Worm (Caenorhabditis elegans) whole organism, L4/young adult: ENCODE data around the gene nspc-15.

Experiments
- W03F9.2 ChIP-seq: fragments of 150-350 bp; optimal IDR thresholded peaks from 2 replicates; lab custom pipeline; 2014; ENCODE audit warnings: missing biosample characterization, missing genetic modification characterization
- dao-5 ChIP-seq: sonication (generic microtip); optimal IDR thresholded peaks from 2 replicates; lab custom pipeline; 2016; ENCODE audit warnings: missing genotype, missing genetic modification characterization, moderate library complexity, missing compliant biosample characterization
- him-1 ChIP-seq: sonication (generic microtip); optimal IDR thresholded peaks from 2 replicates; lab custom pipeline; 2016; ENCODE audit warnings: missing genotype, missing genetic modification reagents, missing genetic modification characterization, missing compliant biosample characterization

- TF ChIP-seq him-1 (tag; lab: Kevin White, UChicago) = no peak
- TF ChIP-seq dao-5 (tag; lab: Kevin White, UChicago) = no peak
- TF ChIP-seq W03F9.2 (tag; lab: Kevin White, UChicago) = no peak
Measured at ce11 chrX:12360444-12360843, at the start of gene nspc-15, which contains the start of gene F19H6.6.
